Worm (Caenorhabditis elegans): ENCODE measurements around the gene dct-8.

- no peak for TF ChIP-seq ztf-11 (tag; optimal IDR thresholded peaks at IDR 0.05)
- TF ChIP-seq aly-2 (tag; optimal IDR thresholded peaks at IDR 0.05), result no peak
- TF ChIP-seq egl-27 (tag; optimal IDR thresholded peaks at IDR 0.05), result no peak
- no peak for TF ChIP-seq nhr-11 (tag; optimal IDR thresholded peaks at IDR 0.05)
- no peak for TF ChIP-seq nhr-23 (tag; optimal IDR thresholded peaks at IDR 0.05)
- TF ChIP-seq unc-62 (GFP tag; optimal IDR thresholded peaks at IDR 0.05), result no peak
These were observed 47.4 kb upstream of the dct-8 start for ce11 chrIV:3847489-3847888.
